Fruit fly (Drosophila melanogaster) whole organism, embryonic: Measurements from ENCODE around the gene L2HGDH.

Experiments
- Abd-B ChIP-seq: fragments of 200-800 bp; sonication (Bioruptor generic); optimal IDR thresholded peaks from 2 replicates; lab custom pipeline; 2018; ENCODE audit warnings: missing biosample characterization, mild to moderate bottlenecking, missing genetic modification characterization, moderate library complexity
- Adf1 ChIP-seq: fragments of 200-800 bp; sonication (Bioruptor generic); IDR thresholded peaks from 2 replicates; pipeline ENCODE4 v1.3.6; 2022; ENCODE audit warnings: missing biosample characterization, missing genetic modification characterization
- Bgb ChIP-seq: fragments of 200-800 bp; sonication (Bioruptor generic); IDR thresholded peaks from 2 replicates; pipeline ENCODE4 v1.3.6; 2022; ENCODE audit warnings: missing biosample characterization, missing genetic modification characterization; ENCODE audit not compliant: partially characterized antibody
- C15 ChIP-seq: fragments of 200-800 bp; sonication (Bioruptor generic); IDR thresholded peaks from 3 replicates; pipeline ENCODE4 v1.3.6; 2022; ENCODE audit warnings: missing biosample characterization, missing genetic modification characterization
- CG10543 ChIP-seq: fragments of 200-800 bp; sonication (Bioruptor generic); optimal IDR thresholded peaks from 3 replicates; lab custom pipeline; 2017; ENCODE audit warnings: missing biosample characterization, mild to moderate bottlenecking, missing genetic modification characterization, moderate library complexity
- CG11085 ChIP-seq: fragments of 200-800 bp; sonication (Bioruptor generic); IDR thresholded peaks from 2 replicates; pipeline ENCODE4 v1.3.6; 2022; ENCODE audit warnings: missing biosample characterization, missing genetic modification characterization
- CG11560 ChIP-seq: fragments of 200-800 bp; sonication (Bioruptor generic); IDR thresholded peaks from 3 replicates; pipeline ENCODE4 v1.3.6; 2022; ENCODE audit warnings: missing biosample characterization, missing genetic modification characterization
- CG11723 ChIP-seq: fragments of 200-800 bp; sonication (Bioruptor generic); optimal IDR thresholded peaks from 2 replicates; lab custom pipeline; 2017; ENCODE audit warnings: missing biosample characterization, mild to moderate bottlenecking, missing genetic modification characterization
- CG12071 ChIP-seq: fragments of 200-800 bp; sonication (Bioruptor generic); optimal IDR thresholded peaks from 3 replicates; lab custom pipeline; 2018; ENCODE audit warnings: missing biosample characterization, mild to moderate bottlenecking, missing genetic modification characterization
- CG12299 ChIP-seq: fragments of 200-800 bp; sonication (Bioruptor generic); optimal IDR thresholded peaks from 2 replicates; lab custom pipeline; 2018; ENCODE audit warnings: missing biosample characterization, mild to moderate bottlenecking, missing genetic modification characterization
- CG1233 ChIP-seq: fragments of 200-800 bp; sonication (Bioruptor generic); optimal IDR thresholded peaks from 4 replicates; lab custom pipeline; 2018; ENCODE audit warnings: missing biosample characterization, mild to moderate bottlenecking, missing genetic modification characterization
- CG13624 ChIP-seq: fragments of 200-800 bp; sonication (Bioruptor generic); optimal IDR thresholded peaks from 2 replicates; lab custom pipeline; 2016; ENCODE audit warnings: missing biosample characterization, missing genetic modification characterization
- CG14710 ChIP-seq: fragments of 200-800 bp; sonication (Bioruptor generic); optimal IDR thresholded peaks from 3 replicates; lab custom pipeline; 2019; ENCODE audit warnings: missing biosample characterization, mild to moderate bottlenecking, missing genetic modification characterization, moderate library complexity
- CG15514 ChIP-seq: fragments of 200-800 bp; sonication (Bioruptor generic); optimal IDR thresholded peaks from 3 replicates; lab custom pipeline; 2017; ENCODE audit warnings: missing biosample characterization, missing genetic modification characterization, mild to moderate bottlenecking, moderate library complexity, missing genetic modification reagents
- CG2129 ChIP-seq: fragments of 200-800 bp; sonication (Bioruptor generic); IDR thresholded peaks from 2 replicates; pipeline ENCODE4 v1.3.6; 2022; ENCODE audit warnings: missing biosample characterization, missing genetic modification characterization; ENCODE audit not compliant: partially characterized antibody
- CG32532 ChIP-seq: fragments of 200-800 bp; sonication (Bioruptor generic); IDR thresholded peaks from 2 replicates; pipeline ENCODE4 v1.3.6; 2022; ENCODE audit warnings: missing biosample characterization, missing genetic modification characterization
- CG32767 ChIP-seq: fragments of 200-800 bp; sonication (Bioruptor generic); IDR thresholded peaks from 2 replicates; pipeline ENCODE4 v1.3.6; 2022; ENCODE audit warnings: missing biosample characterization, missing genetic modification characterization
- CG32772 ChIP-seq: fragments of 200-800 bp; sonication (Bioruptor generic); IDR thresholded peaks from 2 replicates; pipeline ENCODE4 v1.3.6; 2022; ENCODE audit warnings: missing biosample characterization, missing genetic modification characterization
- CG4854 ChIP-seq: fragments of 200-800 bp; sonication (Bioruptor generic); optimal IDR thresholded peaks from 2 replicates; lab custom pipeline; 2016; ENCODE audit warnings: missing biosample characterization, missing genetic modification characterization, inconsistent platforms
- CG6654 ChIP-seq: fragments of 200-800 bp; sonication (Bioruptor generic); optimal IDR thresholded peaks from 2 replicates; lab custom pipeline; 2017; ENCODE audit warnings: missing biosample characterization, mild to moderate bottlenecking, missing genetic modification characterization
- CG9817 ChIP-seq: fragments of 200-800 bp; sonication (Bioruptor generic); optimal IDR thresholded peaks from 2 replicates; lab custom pipeline; 2018; ENCODE audit warnings: missing biosample characterization, mild to moderate bottlenecking, missing genetic modification characterization, moderate library complexity
- CG9932 ChIP-seq: fragments of 200-800 bp; sonication (Bioruptor generic); IDR thresholded peaks from 2 replicates; pipeline ENCODE4 v1.3.6; 2022; ENCODE audit warnings: missing biosample characterization, missing genetic modification characterization
- Dbx ChIP-seq: fragments of 200-800 bp; sonication (Bioruptor generic); IDR thresholded peaks from 3 replicates; pipeline ENCODE4 v1.3.6; 2022; ENCODE audit warnings: missing biosample characterization, missing genetic modification characterization
- Doc2 ChIP-seq: fragments of 200-800 bp; sonication (Bioruptor generic); IDR thresholded peaks from 2 replicates; pipeline ENCODE4 v1.3.6; 2022; ENCODE audit warnings: missing biosample characterization, missing genetic modification characterization
- E2f2 ChIP-seq: fragments of 200-800 bp; sonication (Bioruptor generic); IDR thresholded peaks from 2 replicates; pipeline ENCODE4 v1.3.6; 2022; ENCODE audit warnings: missing biosample characterization, missing genetic modification characterization
- Hmx ChIP-seq: fragments of 200-800 bp; sonication (Bioruptor generic); optimal IDR thresholded peaks from 2 replicates; lab custom pipeline; 2016; ENCODE audit warnings: missing biosample characterization, missing genetic modification characterization
- MESR4 ChIP-seq: fragments of 200-800 bp; sonication (Bioruptor generic); optimal IDR thresholded peaks from 2 replicates; lab custom pipeline; 2018; ENCODE audit warnings: missing biosample characterization, mild to moderate bottlenecking, missing genetic modification characterization, moderate library complexity
- Max ChIP-seq: fragments of 200-800 bp; sonication (Bioruptor generic); optimal IDR thresholded peaks from 2 replicates; lab custom pipeline; 2016; ENCODE audit warnings: missing biosample characterization, mild to moderate bottlenecking, missing genetic modification characterization
- Myb ChIP-seq: fragments of 200-800 bp; sonication (Bioruptor generic); optimal IDR thresholded peaks from 2 replicates; lab custom pipeline; 2016; ENCODE audit warnings: missing biosample characterization, missing genetic modification characterization
- NFAT ChIP-seq: fragments of 200-800 bp; sonication (Bioruptor generic); IDR thresholded peaks from 2 replicates; pipeline ENCODE4 v1.3.6; 2022; ENCODE audit warnings: missing biosample characterization, missing genetic modification characterization
- abd-A ChIP-seq: fragments of 200-800 bp; sonication (Bioruptor generic); optimal IDR thresholded peaks from 3 replicates; lab custom pipeline; 2019; ENCODE audit warnings: missing biosample characterization, mild to moderate bottlenecking, missing genetic modification characterization, moderate library complexity
- amos ChIP-seq: fragments of 200-800 bp; sonication (Bioruptor generic); IDR thresholded peaks from 2 replicates; pipeline ENCODE4 v1.3.6; 2022; ENCODE audit warnings: missing biosample characterization, missing genetic modification characterization; ENCODE audit not compliant: partially characterized antibody
- dm ChIP-seq: fragments of 200-800 bp; sonication (Bioruptor generic); optimal IDR thresholded peaks from 3 replicates; lab custom pipeline; 2016; ENCODE audit warnings: missing biosample characterization, missing genetic modification characterization
- ems ChIP-seq: fragments of 200-800 bp; sonication (Bioruptor generic); optimal IDR thresholded peaks from 3 replicates; lab custom pipeline; 2016; ENCODE audit warnings: missing biosample characterization, missing genetic modification characterization
- esg ChIP-seq: fragments of 200-800 bp; sonication (Bioruptor generic); conservative IDR thresholded peaks from 2 replicates; pipeline ENCODE4 v1.3.6; 2022; ENCODE audit warnings: missing biosample characterization, missing genetic modification characterization
- insv ChIP-seq, 2 experiments: fragments of 200-800 bp; sonication (Bioruptor generic); optimal IDR thresholded peaks; 3 replicates each; lab custom pipeline; 2016 to 2018; ENCODE audit warnings: missing biosample characterization in 2 of 2, missing genetic modification characterization in 2 of 2
- knrl ChIP-seq: fragments of 200-800 bp; sonication (Bioruptor generic); IDR thresholded peaks from 3 replicates; pipeline ENCODE4 v1.3.6; 2022; ENCODE audit warnings: missing biosample characterization, missing genetic modification characterization; ENCODE audit not compliant: partially characterized antibody
- lov ChIP-seq, 2 experiments: fragments of 200-800 bp in 1 of 2; fragments of >200 bp in 1 of 2; sonication (Bioruptor generic) in 1 of 2; IDR thresholded peaks in 1 of 2; optimal IDR thresholded peaks in 1 of 2; 2 replicates in 1 of 2; 3 replicates in 1 of 2; pipeline versions ENCODE4 v1.3.6 to Lab custom; 2017 to 2022; ENCODE audit warnings: missing biosample characterization in 1 of 2, missing genetic modification characterization in 1 of 2
- luna ChIP-seq: fragments of 200-800 bp; sonication (Bioruptor generic); optimal IDR thresholded peaks from 2 replicates; lab custom pipeline; 2016; ENCODE audit warnings: missing biosample characterization, missing genetic modification characterization
- org-1 ChIP-seq: fragments of 200-800 bp; sonication (Bioruptor generic); optimal IDR thresholded peaks from 2 replicates; lab custom pipeline; 2017; ENCODE audit warnings: missing biosample characterization, missing genetic modification characterization
- pan ChIP-seq, 4 experiments: fragments of >200 bp in 3 of 4; fragments of 200-800 bp in 1 of 4; sonication (Bioruptor generic) in 1 of 4; optimal IDR thresholded peaks in 3 of 4; IDR thresholded peaks in 1 of 4; 2 replicates each; pipeline versions ENCODE4 v1.3.6 to Lab custom; 2017 to 2022; ENCODE audit warnings: missing biosample characterization in 2 of 4, missing genetic modification characterization in 2 of 4, mixed read lengths in 1 of 4
- sens-2 ChIP-seq: fragments of 200-800 bp; sonication (Bioruptor generic); IDR thresholded peaks from 2 replicates; pipeline ENCODE4 v1.3.6; 2022; ENCODE audit warnings: missing biosample characterization, missing genetic modification characterization
- seq ChIP-seq: fragments of 200-800 bp; sonication (Bioruptor generic); IDR thresholded peaks from 2 replicates; pipeline ENCODE4 v1.3.6; 2022; ENCODE audit warnings: missing biosample characterization, missing genetic modification characterization
- trh ChIP-seq: fragments of 200-800 bp; sonication (Bioruptor generic); optimal IDR thresholded peaks from 2 replicates; lab custom pipeline; 2016; ENCODE audit warnings: missing biosample characterization, missing genetic modification characterization
- unpg ChIP-seq: fragments of 200-800 bp; sonication (Bioruptor generic); optimal IDR thresholded peaks from 3 replicates; lab custom pipeline; 2018; ENCODE audit warnings: missing biosample characterization, mild to moderate bottlenecking, missing genetic modification characterization, moderate library complexity
- vvl ChIP-seq: fragments of 200-800 bp; sonication (Bioruptor generic); IDR thresholded peaks from 2 replicates; pipeline ENCODE4 v1.3.6; 2022; ENCODE audit warnings: missing biosample characterization, missing genetic modification characterization
- zf30C ChIP-seq: fragments of 200-800 bp; sonication (Bioruptor generic); optimal IDR thresholded peaks from 3 replicates; lab custom pipeline; 2018; ENCODE audit warnings: missing biosample characterization, mild to moderate bottlenecking, missing genetic modification characterization

The L2HGDH gene

dm6 chr2L:18974063-18974779 lies at the start of gene L2HGDH, which contains the start of gene CG10431 (continued):
- TF ChIP-seq CG12071 (GFP tag; lab: Kevin White, UChicago) (peak; percentile 57), CG1233 (GFP tag; lab: Kevin White, UChicago) (peak; percentile 39), CG32772 (GFP tag; lab: Robert Waterston, UW) (no peak), CG32532 (GFP tag; lab: Robert Waterston, UW) (peak; percentile 46), ems (GFP tag; lab: Kevin White, UChicago) (peak; percentile 25), Adf1 (peak; percentile 44; the same call in 1 of the 2 replicates), CG32767 (no peak), Hmx (GFP tag; lab: Kevin White, UChicago) (peak; percentile 61), Abd-B (GFP tag; lab: Kevin White, UChicago) (peak; percentile 67), CG11560 (tag; lab: Robert Waterston, UW) (no peak), CG2129 (no peak), esg (GFP tag; lab: Robert Waterston, UW) (0 out of 2 replicates have a peak, but pooled peaks have one; percentile 30), C15 (GFP tag; lab: Robert Waterston, UW) (no peak), pan (optimal IDR thresholded peaks at IDR 0.05; lab: Kevin White, UChicago) (no peak), pan (GFP tag; optimal IDR thresholded peaks at IDR 0.05 in 1 of 2, IDR thresholded peaks at IDR 0.05 in 1 of 2) (peak in 1 of 2 experiments; percentile 19), CG4854 (GFP tag; lab: Kevin White, UChicago) (peak; percentile 54), CG11085 (GFP tag; lab: Robert Waterston, UW) (no peak), CG10543 (GFP tag; lab: Kevin White, UChicago) (peak; percentile 92), CG13624 (no peak), CG9932 (GFP tag; lab: Robert Waterston, UW) (peak; percentile 67), Doc2 (GFP tag; lab: Robert Waterston, UW) (no peak), zf30C (GFP tag; lab: Kevin White, UChicago) (no peak), Dbx (GFP tag; lab: Robert Waterston, UW) (0 out of 3 replicates have a peak, but pooled peaks have one; percentile 27), CG9817 (peak; percentile 34), abd-A (peak; percentile 94), MESR4 (peak; percentile 54), Max (GFP tag; lab: Kevin White, UChicago) (peak; percentile 72), NFAT (GFP tag; lab: Robert Waterston, UW) (peak; percentile 94), sens-2 (GFP tag; lab: Robert Waterston, UW) (no peak), trh (no peak), CG11723 (GFP tag; lab: Kevin White, UChicago) (peak; percentile 37), CG12299 (tag; lab: Kevin White, UChicago) (peak; percentile 65), CG15514 (GFP tag; lab: Kevin White, UChicago) (peak; percentile 65), seq (GFP tag; lab: Robert Waterston, UW) (peak; percentile 39; the same call in 1 of the 2 replicates), luna (no peak), Myb (GFP tag; lab: Kevin White, UChicago) (peak; percentile 11), Bgb (peak; percentile 30; the same call in 1 of the 2 replicates), E2f2 (GFP tag; lab: Robert Waterston, UW) (0 out of 2 replicates have a peak, but pooled peaks have one; percentile 28), amos (peak; percentile 37; the same call in 1 of the 2 replicates), dm (GFP tag; lab: Kevin White, UChicago) (peak; percentile 42), unpg (GFP tag; lab: Kevin White, UChicago) (peak; percentile 58), vvl (GFP tag; lab: Robert Waterston, UW) (no peak; the same call in 1 of the 2 replicates), CG14710 (peak; percentile 83), lov (optimal IDR thresholded peaks at IDR 0.05; lab: Kevin White, UChicago) (no peak), lov (GFP tag; IDR thresholded peaks at IDR 0.05; lab: Robert Waterston, UW) (no peak), insv (GFP tag; optimal IDR thresholded peaks at IDR 0.05; lab: Kevin White, UChicago) (peak in 1 of 2 experiments; percentile 63), org-1 (peak; percentile 1), knrl (peak; percentile 44; the same call in 1 of the 3 replicates), CG6654 (GFP tag; lab: Kevin White, UChicago) (no peak)
